Worm (Caenorhabditis elegans) whole organism, L1 larva: ENCODE measurements around the gene smg-6.

Source experiments
- C04F5.9 ChIP-seq: sonication (generic microtip); optimal IDR thresholded peaks from 2 replicates; lab custom pipeline; 2016; ENCODE audit warnings: missing genetic modification characterization, missing compliant biosample characterization
- blmp-1 ChIP-seq: fragments of 150-350 bp; optimal IDR thresholded peaks from 2 replicates; lab custom pipeline; 2014; ENCODE audit warnings: missing biosample characterization, missing genetic modification characterization
- ceh-82 ChIP-seq, 3 experiments: fragments of 150-350 bp in 1 of 3; sonication (generic microtip) in 2 of 3; optimal IDR thresholded peaks; 2 replicates each; lab custom pipeline; 2014 to 2017; ENCODE audit warnings: missing biosample characterization in 3 of 3, missing genetic modification characterization in 3 of 3
- efl-1 ChIP-seq, 4 experiments: fragments of 150-350 bp; optimal IDR thresholded peaks in 3 of 4; peaks in 1 of 4; 1 replicate in 1 of 4; 2 replicates in 3 of 4; lab custom pipeline; 2014; ENCODE audit warnings: missing biosample characterization in 2 of 4, missing genetic modification characterization in 2 of 4, missing genetic modification reagents in 2 of 4
- ets-5 ChIP-seq: fragments of 200-800 bp; sonication (Bioruptor generic); IDR thresholded peaks from 2 replicates; pipeline ENCODE4 v1.3.6; 2022; ENCODE audit warnings: missing genetic modification characterization, missing compliant biosample characterization
- fkh-8 ChIP-seq: sonication (generic microtip); optimal IDR thresholded peaks from 2 replicates; lab custom pipeline; 2016; ENCODE audit warnings: mild to moderate bottlenecking, missing genetic modification characterization, missing compliant biosample characterization
- fos-1 ChIP-seq: fragments of 150-350 bp; optimal IDR thresholded peaks from 2 replicates; lab custom pipeline; 2014; ENCODE audit warnings: missing biosample characterization, missing genetic modification characterization
- jun-1 ChIP-seq: fragments of 150-350 bp; optimal IDR thresholded peaks from 2 replicates; lab custom pipeline; 2014; ENCODE audit warnings: missing biosample characterization, missing genetic modification reagents, missing genetic modification characterization
- lsy-2 ChIP-seq, 2 experiments: fragments of 150-350 bp; optimal IDR thresholded peaks; 2 replicates each; lab custom pipeline; 2014; ENCODE audit warnings: missing biosample characterization in 2 of 2, missing genetic modification characterization in 2 of 2
- mab-9 ChIP-seq: fragments of 200-800 bp; sonication (Bioruptor generic); IDR thresholded peaks from 2 replicates; pipeline ENCODE4 v1.3.6; 2022; ENCODE audit warnings: missing genetic modification reagents, missing genetic modification characterization, missing compliant biosample characterization
- mef-2 ChIP-seq: fragments of 150-350 bp; optimal IDR thresholded peaks from 2 replicates; lab custom pipeline; 2014; ENCODE audit warnings: missing biosample characterization, missing genetic modification characterization
- nhr-237 ChIP-seq: fragments of 150-350 bp; optimal IDR thresholded peaks from 2 replicates; lab custom pipeline; 2014; ENCODE audit warnings: missing biosample characterization, missing genetic modification characterization
- nhr-47 ChIP-seq: sonication (generic microtip); optimal IDR thresholded peaks from 2 replicates; lab custom pipeline; 2016; ENCODE audit warnings: mild to moderate bottlenecking, missing genetic modification characterization, moderate library complexity, missing compliant biosample characterization
- snpc-4 ChIP-seq: fragments of 150-350 bp; optimal IDR thresholded peaks from 2 replicates; lab custom pipeline; 2014; ENCODE audit warnings: missing biosample characterization, missing genetic modification characterization
- unc-30 ChIP-seq: sonication (generic microtip); optimal IDR thresholded peaks from 2 replicates; lab custom pipeline; 2017; ENCODE audit warnings: missing biosample characterization, missing genetic modification characterization
- ztf-11 ChIP-seq, 2 experiments: sonication (generic microtip); optimal IDR thresholded peaks; 2 replicates each; lab custom pipeline; 2016 to 2017; ENCODE audit warnings: missing genetic modification characterization in 2 of 2, missing biosample characterization in 1 of 2, missing compliant biosample characterization in 1 of 2

The smg-6 gene

DNA sequence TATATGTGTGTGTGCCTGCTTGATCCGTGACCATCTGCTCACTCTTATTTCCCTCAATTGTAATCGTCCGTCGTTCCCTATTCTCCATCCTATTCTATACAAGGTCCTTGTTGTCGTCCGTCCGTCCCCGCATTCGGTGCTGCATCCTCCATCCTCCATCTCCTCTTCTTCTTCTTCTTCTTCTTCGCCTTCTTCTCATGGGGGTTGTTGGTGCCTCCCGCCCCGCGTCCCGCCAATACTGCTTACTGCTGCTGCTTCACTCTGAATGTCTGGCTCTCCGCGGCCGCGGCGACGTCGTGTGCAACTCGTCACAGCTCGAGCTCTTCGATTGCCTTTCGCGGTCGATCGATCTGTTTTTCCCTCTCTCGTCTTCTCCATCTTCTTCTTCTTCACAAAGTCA, 61.5 kb downstream of the smg-6 start (continued):
- TF ChIP-seq mab-9 (GFP tag; lab: Robert Waterston, UW) (peak; percentile 14; the same call in 1 of the 2 replicates), mef-2 (tag; lab: Kevin White, UChicago) (no peak), fos-1 (tag; lab: Kevin White, UChicago) (no peak), nhr-237 (tag; lab: Kevin White, UChicago) (no peak), ceh-82 (tag; optimal IDR thresholded peaks at IDR 0.05; lab: Kevin White, UChicago) (peak in 2 of 3 experiments; percentile 9 to 61), lsy-2 (tag; optimal IDR thresholded peaks at IDR 0.05; lab: Kevin White, UChicago) (peak in 1 of 2 experiments; percentile 7), blmp-1 (tag; lab: Kevin White, UChicago) (no peak), jun-1 (tag; lab: Kevin White, UChicago) (no peak), efl-1 (optimal IDR thresholded peaks at IDR 0.05; lab: Kevin White, UChicago) (peak in 1 of 2 experiments; percentile 14), efl-1 (GFP tag; optimal IDR thresholded peaks at IDR 0.05 in 1 of 2; lab: Kevin White, UChicago) (no peak), ztf-11 (tag; optimal IDR thresholded peaks at IDR 0.05; lab: Kevin White, UChicago) (no peak), unc-30 (no peak), C04F5.9 (tag; lab: Kevin White, UChicago) (no peak), ets-5 (GFP tag; lab: Robert Waterston, UW) (no peak), nhr-47 (peak; percentile 45), fkh-8 (peak; percentile 69), snpc-4 (tag; lab: Kevin White, UChicago) (no peak)
